Worm (Caenorhabditis elegans): ENCODE measurements around the gene gcy-12.

gcy-12 gene

ce11 chrII:5307203-5307602 lies 4.6 kb upstream of the gcy-12 start:
- TF ChIP-seq elt-2 (tag; optimal IDR thresholded peaks at IDR 0.05) (peak; percentile 82), egl-13 (tag; optimal IDR thresholded peaks at IDR 0.05) (no peak)

DNA sequence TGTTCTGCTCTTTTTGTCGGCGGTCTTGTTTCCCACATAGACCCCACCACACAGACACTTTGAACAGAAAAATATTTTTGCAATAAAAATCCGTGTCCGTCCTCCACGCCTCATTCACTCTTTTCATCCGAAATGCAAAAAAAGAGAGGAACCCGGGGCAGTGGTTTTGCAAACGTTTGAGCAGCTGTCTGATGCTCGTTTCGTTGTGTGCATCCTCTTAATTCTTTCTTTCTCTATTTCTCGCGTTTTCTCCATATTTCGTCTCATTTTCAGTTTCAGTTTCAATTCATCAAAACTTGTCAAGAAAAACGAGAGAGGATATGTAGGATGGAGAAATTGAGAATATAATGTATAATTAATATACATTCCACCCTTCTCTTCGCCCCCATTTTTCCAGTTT lies 2.9 kb upstream of the gcy-12 start:
- TF ChIP-seq lin-14 (GFP tag; optimal IDR thresholded peaks at IDR 0.05) (peak; percentile 60), efl-1 (optimal IDR thresholded peaks at IDR 0.05) (no peak), efl-1 (GFP tag; optimal IDR thresholded peaks at IDR 0.05 in 1 of 2) (peak in 1 of 2 experiments; percentile 8), nhr-71 (tag; optimal IDR thresholded peaks at IDR 0.05) (peak; percentile 17), nhr-11 (tag; optimal IDR thresholded peaks at IDR 0.05) (no peak)

DNA sequence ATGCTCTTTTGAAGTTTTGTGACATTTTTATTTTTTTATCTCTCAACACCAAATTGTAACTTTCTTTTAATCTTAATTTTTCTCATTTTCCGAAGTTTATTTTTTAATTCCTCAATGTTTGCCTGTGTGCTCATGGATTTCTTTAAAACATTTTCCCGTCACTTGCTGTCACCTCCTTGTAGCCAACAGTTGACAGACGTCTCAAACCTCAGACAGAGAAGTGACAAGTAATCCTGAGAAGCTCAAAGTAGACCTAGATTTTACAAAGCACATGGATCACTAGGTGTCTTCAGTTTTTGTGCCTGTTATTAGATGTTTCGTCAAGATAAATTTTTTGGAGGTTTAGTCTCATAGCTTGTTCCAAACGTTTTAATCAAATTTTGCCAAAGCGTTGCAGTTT lies 2.1 kb upstream of the gcy-12 start:
- TF ChIP-seq jun-1 (tag; optimal IDR thresholded peaks at IDR 0.05): no peak
- TF ChIP-seq nhr-71 (tag; optimal IDR thresholded peaks at IDR 0.05): no peak
- no peak for TF ChIP-seq vab-15 (tag; optimal IDR thresholded peaks at IDR 0.05)
- TF ChIP-seq nhr-28 (tag; optimal IDR thresholded peaks at IDR 0.05): no peak
- no peak for TF ChIP-seq nhr-85 (tag)
- TF ChIP-seq egl-27 (tag; optimal IDR thresholded peaks at IDR 0.05): no peak
- no peak for TF ChIP-seq pax-3 (tag; optimal IDR thresholded peaks at IDR 0.05)
- TF ChIP-seq pqm-1 (tag; optimal IDR thresholded peaks at IDR 0.05): no peak
- no peak for TF ChIP-seq nhr-19 (GFP tag; conservative IDR thresholded peaks at IDR 0.05)
- no peak for TF ChIP-seq tbx-2 (tag; optimal IDR thresholded peaks at IDR 0.05)
- TF ChIP-seq hpl-2 (GFP tag; optimal IDR thresholded peaks at IDR 0.05): no peak
- no peak for TF ChIP-seq lin-14 (GFP tag; optimal IDR thresholded peaks at IDR 0.05)
- TF ChIP-seq unc-62 (GFP tag; optimal IDR thresholded peaks at IDR 0.05): no peak
- no peak for TF ChIP-seq zag-1 (tag; optimal IDR thresholded peaks at IDR 0.05)
- TF ChIP-seq nhr-90 (tag; optimal IDR thresholded peaks at IDR 0.05; ENCODE audit: poor library complexity): no peak

ce11 chrII:5310795-5311194 lies 1.1 kb upstream of the gcy-12 start:
- TF ChIP-seq pag-3 (tag; optimal IDR thresholded peaks at IDR 0.05; ENCODE audit: borderline replicate concordance, insufficient read depth): no peak
- no peak for TF ChIP-seq elt-3 (tag; optimal IDR thresholded peaks at IDR 0.05)
- TF ChIP-seq nhr-237 (tag; optimal IDR thresholded peaks at IDR 0.05): no peak
- TF ChIP-seq nhr-19 (GFP tag; conservative IDR thresholded peaks at IDR 0.05): no peak
- TF ChIP-seq unc-30 (tag; optimal IDR thresholded peaks at IDR 0.05): no peak
- no peak for TF ChIP-seq pqm-1 (tag; optimal IDR thresholded peaks at IDR 0.05)
- TF ChIP-seq irx-1 (tag; optimal IDR thresholded peaks at IDR 0.05): no peak
- no peak for TF ChIP-seq blmp-1 (tag; optimal IDR thresholded peaks at IDR 0.05)
- TF ChIP-seq mep-1 (tag; optimal IDR thresholded peaks at IDR 0.05): no peak
- TF ChIP-seq mdl-1 (tag; optimal IDR thresholded peaks at IDR 0.05): no peak
- peak; percentile 71 for TF ChIP-seq dsc-1 (tag; optimal IDR thresholded peaks at IDR 0.05)
- no peak for TF ChIP-seq jun-1 (tag; optimal IDR thresholded peaks at IDR 0.05)
- TF ChIP-seq ceh-88 (GFP tag; IDR thresholded peaks at IDR 0.05): no peak
- no peak for TF ChIP-seq snu-23 (GFP tag; optimal IDR thresholded peaks at IDR 0.05)
- TF ChIP-seq egl-13 (tag; optimal IDR thresholded peaks at IDR 0.05): peak; percentile 3

DNA sequence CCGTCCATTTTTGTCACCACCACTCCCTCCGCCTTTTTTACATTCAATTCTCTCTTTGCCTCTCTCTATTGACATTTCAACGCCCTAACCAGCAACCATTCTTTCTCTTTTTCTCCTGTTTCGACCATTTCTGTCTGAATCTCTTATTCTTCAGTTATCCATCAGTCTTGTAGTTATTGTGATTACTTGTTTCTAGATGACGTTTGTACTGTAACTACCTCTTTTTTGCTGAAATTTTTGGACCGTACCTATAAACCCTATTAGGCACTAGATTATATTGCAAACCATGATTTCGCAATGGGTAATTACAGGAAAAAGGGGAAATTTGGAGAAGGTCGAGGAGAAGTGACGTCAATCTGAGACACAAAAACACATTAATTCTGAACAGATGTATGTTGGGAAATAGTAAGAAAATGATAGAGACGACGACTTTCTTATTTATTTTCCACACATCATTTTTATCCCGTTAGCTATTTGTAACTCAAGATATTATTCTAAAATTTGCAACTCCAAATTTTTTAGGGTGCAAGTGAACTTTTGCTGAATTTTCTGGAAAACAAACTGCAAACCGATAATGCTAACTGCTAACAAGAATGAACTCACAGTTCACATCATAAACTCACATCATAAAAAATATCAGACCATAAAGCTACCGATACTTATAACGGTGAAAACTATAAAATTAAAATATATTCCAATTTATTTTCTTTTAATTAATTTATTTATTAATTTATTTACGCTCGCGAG lies 8.5 kb downstream of the gcy-12 start:
- TF ChIP-seq nhr-85 (tag) (peak; percentile 91), C04F5.9 (tag; optimal IDR thresholded peaks at IDR 0.05) (no peak), mef-2 (tag; optimal IDR thresholded peaks at IDR 0.05) (no peak), pax-3 (tag; optimal IDR thresholded peaks at IDR 0.05) (no peak), isw-1 (GFP tag; IDR thresholded peaks at IDR 0.05) (no peak), fkh-4 (tag; optimal IDR thresholded peaks at IDR 0.05; ENCODE audit: borderline replicate concordance) (peak; percentile 4), mep-1 (tag; optimal IDR thresholded peaks at IDR 0.05) (peak; percentile 51), lin-13 (GFP tag; optimal IDR thresholded peaks at IDR 0.05) (no peak), egl-13 (tag; optimal IDR thresholded peaks at IDR 0.05) (no peak), nhr-77 (tag; optimal IDR thresholded peaks at IDR 0.05) (peak; percentile 93), zip-4 (GFP tag; optimal IDR thresholded peaks at IDR 0.05) (peak; percentile 32), lin-14 (GFP tag; optimal IDR thresholded peaks at IDR 0.05) (peak; percentile 70), vab-15 (tag; optimal IDR thresholded peaks at IDR 0.05) (no peak), unc-62 (GFP tag; optimal IDR thresholded peaks at IDR 0.05) (no peak), dpl-1 (GFP tag; optimal IDR thresholded peaks at IDR 0.05) (peak in 1 of 3 experiments; percentile 23), irx-1 (tag; optimal IDR thresholded peaks at IDR 0.05) (no peak), nhr-11 (tag; optimal IDR thresholded peaks at IDR 0.05) (no peak), efl-1 (optimal IDR thresholded peaks at IDR 0.05) (peak; percentile 2 to 22), efl-1 (GFP tag; optimal IDR thresholded peaks at IDR 0.05 in 1 of 2) (peak in 1 of 2 experiments; percentile 53), grh-1 (GFP tag; IDR thresholded peaks at IDR 0.05) (0 out of 2 replicates have a peak, but pooled peaks have one; percentile 25), nhr-20 (tag; optimal IDR thresholded peaks at IDR 0.05) (peak; percentile 47), dsc-1 (tag; optimal IDR thresholded peaks at IDR 0.05) (peak; percentile 69), blmp-1 (tag; optimal IDR thresholded peaks at IDR 0.05) (peak; percentile 32), ces-1 (GFP tag; optimal IDR thresholded peaks at IDR 0.05) (no peak)

Measured in whole organism, L1 larva.